Worm (Caenorhabditis elegans) whole organism, late embryonic: ENCODE results near the gene acs-7.

ENCODE experiments used
- F13H6.1 ChIP-seq: sonication (generic microtip); optimal IDR thresholded peaks from 2 replicates; lab custom pipeline; 2016; ENCODE audit warnings: missing genetic modification characterization, missing compliant biosample characterization
- ceh-45 ChIP-seq: fragments of 200-800 bp; sonication (Bioruptor generic); IDR thresholded peaks from 2 replicates; pipeline ENCODE4 v1.3.6; 2022; ENCODE audit warnings: missing genetic modification reagents, missing genetic modification characterization, missing compliant biosample characterization
- nhr-11 ChIP-seq: fragments of 150-350 bp; optimal IDR thresholded peaks from 2 replicates; lab custom pipeline; 2014; ENCODE audit warnings: missing biosample characterization, missing genetic modification characterization
- unc-86 ChIP-seq: sonication (generic microtip); optimal IDR thresholded peaks from 2 replicates; lab custom pipeline; 2016; ENCODE audit warnings: missing genetic modification characterization, missing compliant biosample characterization

DNA sequence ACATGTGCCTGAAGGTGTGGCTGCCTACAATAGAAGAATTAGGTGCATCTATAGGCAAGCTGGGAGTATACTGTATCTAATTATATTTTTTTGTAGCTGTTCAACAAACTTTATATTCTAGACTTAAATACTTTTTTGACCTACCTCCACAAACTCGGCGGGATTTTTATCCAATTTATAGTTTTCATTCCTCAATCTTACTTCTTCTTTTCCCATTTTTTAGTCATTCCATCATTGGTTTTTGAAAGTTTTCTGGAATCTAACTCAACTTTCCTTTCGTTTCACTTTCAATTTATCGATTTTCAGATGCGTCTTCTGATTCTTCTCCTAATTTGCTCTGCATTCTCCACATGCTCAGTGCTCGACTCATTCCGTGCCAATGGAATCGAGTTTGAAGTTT is 22.2 kb upstream of the acs-7 start, which contains the start of gene C01G6.3:
- TF ChIP-seq F13H6.1 (tag; lab: Kevin White, UChicago), result no peak
- TF ChIP-seq unc-86 (tag; lab: Kevin White, UChicago), result no peak
- TF ChIP-seq ceh-45, result no peak
- TF ChIP-seq nhr-11 (tag; lab: Kevin White, UChicago), result no peak
